Worm (Caenorhabditis elegans) whole organism, L4 larva: ENCODE measurements around the gene F40G12.6.

Experiments used
- aly-2 ChIP-seq: sonication (generic microtip); optimal IDR thresholded peaks from 2 replicates; lab custom pipeline; 2018; ENCODE audit warnings: missing biosample characterization, missing genetic modification characterization
- ceh-32 ChIP-seq: sonication (generic microtip); optimal IDR thresholded peaks from 2 replicates; lab custom pipeline; 2016; ENCODE audit warnings: mild to moderate bottlenecking, missing genetic modification characterization, missing compliant biosample characterization; ENCODE audit not compliant: poor library complexity
- dpl-1 ChIP-seq: fragments of 150-350 bp; optimal IDR thresholded peaks from 2 replicates; lab custom pipeline; 2014; ENCODE audit warnings: missing biosample characterization, missing genetic modification reagents, missing genetic modification characterization
- fos-1 ChIP-seq: fragments of 150-350 bp; optimal IDR thresholded peaks from 2 replicates; lab custom pipeline; 2014; ENCODE audit warnings: missing biosample characterization, missing genetic modification characterization
- jun-1 ChIP-seq: fragments of 150-350 bp; optimal IDR thresholded peaks from 2 replicates; lab custom pipeline; 2014; ENCODE audit warnings: missing biosample characterization, missing genetic modification reagents, missing genetic modification characterization
- lin-39 ChIP-seq: fragments of 150-350 bp; optimal IDR thresholded peaks from 2 replicates; lab custom pipeline; 2014; ENCODE audit warnings: missing biosample characterization, missing genetic modification reagents, missing genetic modification characterization
- nhr-237 ChIP-seq: sonication (generic microtip); optimal IDR thresholded peaks from 2 replicates; lab custom pipeline; 2017; ENCODE audit warnings: missing biosample characterization, missing genetic modification characterization
- snpc-4 ChIP-seq: fragments of 150-350 bp; optimal IDR thresholded peaks from 2 replicates; lab custom pipeline; 2014; ENCODE audit warnings: missing biosample characterization, missing genetic modification characterization
- unc-39 ChIP-seq: sonication (generic microtip); optimal IDR thresholded peaks from 2 replicates; lab custom pipeline; 2017; ENCODE audit warnings: missing biosample characterization, missing genetic modification characterization
- zip-2 ChIP-seq: fragments of 150-350 bp; optimal IDR thresholded peaks from 2 replicates; lab custom pipeline; 2014; ENCODE audit warnings: missing biosample characterization, missing genetic modification characterization

ce11 chrV:14246761-14247160, 26.2 kb downstream of the F40G12.6 start, which contains the start of gene K02E11.3:
- TF ChIP-seq nhr-237 (tag; lab: Kevin White, UChicago) = no peak
- TF ChIP-seq fos-1 = no peak
- no peak for TF ChIP-seq ceh-32
- TF ChIP-seq zip-2 = no peak
- TF ChIP-seq dpl-1 (GFP tag; lab: Kevin White, UChicago) = no peak
- no peak for TF ChIP-seq jun-1 (tag; lab: Kevin White, UChicago)
- TF ChIP-seq lin-39 (tag; lab: Kevin White, UChicago) = no peak
- TF ChIP-seq unc-39 (tag; lab: Kevin White, UChicago) = no peak
- TF ChIP-seq aly-2 (tag; lab: Kevin White, UChicago) = no peak
- no peak for TF ChIP-seq snpc-4 (tag; lab: Kevin White, UChicago)
